Fruit fly (Drosophila melanogaster): ENCODE results near the gene Nnk.

Gene Nnk

DNA sequence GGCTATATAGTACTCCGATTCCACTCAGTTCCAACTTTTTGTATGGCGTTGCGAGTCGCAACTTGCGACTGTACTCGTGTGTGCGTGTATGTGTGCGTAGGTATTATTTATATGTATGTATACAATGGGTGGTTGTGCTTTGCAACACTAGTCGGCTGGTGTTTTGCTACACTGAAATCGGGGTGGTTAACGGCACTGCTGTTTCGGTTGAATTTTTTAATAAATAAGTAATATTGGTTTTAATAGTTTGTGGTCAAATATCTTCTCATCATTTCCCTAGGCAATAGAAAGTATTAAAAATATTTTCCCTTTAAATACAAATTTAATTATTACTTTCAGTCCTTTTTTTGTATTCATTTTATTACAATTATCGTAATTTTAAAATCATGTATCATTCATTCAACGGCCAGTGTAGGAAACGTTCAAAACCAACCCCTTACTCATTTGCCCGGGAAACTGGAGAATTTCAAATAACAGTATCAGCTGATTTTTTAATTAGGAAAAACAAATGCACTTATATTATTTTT is 6.8 kb downstream of the Nnk start, which contains the start of gene CG7379 (continued):
- TF ChIP-seq ab (GFP tag; optimal IDR thresholded peaks at IDR 0.05) (peak; percentile 24), dm (GFP tag; optimal IDR thresholded peaks at IDR 0.05) (peak; percentile 65), CG12299 (tag; optimal IDR thresholded peaks at IDR 0.05) (peak; percentile 50), Nf-YC (tag; optimal IDR thresholded peaks at IDR 0.05) (peak; percentile 72), CG17385 (GFP tag; optimal IDR thresholded peaks at IDR 0.05) (peak; percentile 83), zen (tag; optimal IDR thresholded peaks at IDR 0.05) (peak; percentile 71), sc (optimal IDR thresholded peaks at IDR 0.05) (no peak), sc (GFP tag; optimal IDR thresholded peaks at IDR 0.05) (peak; percentile 46), run (tag; optimal IDR thresholded peaks at IDR 0.05) (no peak), zf30C (GFP tag; optimal IDR thresholded peaks at IDR 0.05) (peak; percentile 24), CG10147 (GFP tag; optimal IDR thresholded peaks at IDR 0.05) (peak; percentile 77), CG13894 (tag; optimal IDR thresholded peaks at IDR 0.05) (peak; percentile 77), CG10462 (GFP tag; optimal IDR thresholded peaks at IDR 0.05) (peak; percentile 67), CG1792 (GFP tag; optimal IDR thresholded peaks at IDR 0.05) (peak; percentile 74), CG17328 (GFP tag; IDR thresholded peaks at IDR 0.05) (peak; percentile 28; the same call in 1 of the 2 replicates), unc-4 (GFP tag; IDR thresholded peaks at IDR 0.05; ENCODE audit: partially characterized antibody) (no peak), CG11723 (GFP tag; optimal IDR thresholded peaks at IDR 0.05) (peak; percentile 74), amos (GFP tag; IDR thresholded peaks at IDR 0.05; ENCODE audit: partially characterized antibody) (no peak), gem (tag; optimal IDR thresholded peaks at IDR 0.05) (peak; percentile 68), dimm (GFP tag; IDR thresholded peaks at IDR 0.05) (peak; percentile 31; the same call in 1 of the 2 replicates), CG15011 (GFP tag; optimal IDR thresholded peaks at IDR 0.05) (peak; percentile 57), CG17186 (GFP tag; optimal IDR thresholded peaks at IDR 0.05) (peak; percentile 61), ATbp (GFP tag; optimal IDR thresholded peaks at IDR 0.05) (peak; percentile 44), caup (GFP tag; optimal IDR thresholded peaks at IDR 0.05; ENCODE audit: severe bottlenecking) (peak; percentile 93), CG18619 (GFP tag; optimal IDR thresholded peaks at IDR 0.05) (peak; percentile 79), CG1832 (GFP tag; optimal IDR thresholded peaks at IDR 0.05) (no peak), slp2 (GFP tag; optimal IDR thresholded peaks at IDR 0.05) (peak; percentile 60), maf-S (GFP tag; optimal IDR thresholded peaks at IDR 0.05) (peak; percentile 82), CG6689 (GFP tag; IDR thresholded peaks at IDR 0.05) (peak; percentile 60), esg (GFP tag; conservative IDR thresholded peaks at IDR 0.05) (no peak), HmgZ (tag; optimal IDR thresholded peaks at IDR 0.05) (peak; percentile 93), ham (GFP tag; IDR thresholded peaks at IDR 0.05) (no peak), CG6654 (GFP tag; optimal IDR thresholded peaks at IDR 0.05) (peak; percentile 59), sna (GFP tag; IDR thresholded peaks at IDR 0.05; ENCODE audit: partially characterized antibody) (no peak), CG33557 (GFP tag; optimal IDR thresholded peaks at IDR 0.05) (peak; percentile 67), CG12071 (GFP tag; optimal IDR thresholded peaks at IDR 0.05) (peak; percentile 13), CG4617 (GFP tag; optimal IDR thresholded peaks at IDR 0.05; ENCODE audit: borderline replicate concordance) (peak; percentile 84), CG18476 (GFP tag; optimal IDR thresholded peaks at IDR 0.05) (peak; percentile 84), chn (GFP tag; optimal IDR thresholded peaks at IDR 0.05) (peak; percentile 78), CG17612 (GFP tag; IDR thresholded peaks at IDR 0.05) (no peak), Fer2 (tag; optimal IDR thresholded peaks at IDR 0.05) (peak; percentile 57), Opbp (GFP tag; IDR thresholded peaks at IDR 0.05; ENCODE audit: partially characterized antibody) (peak; percentile 45; the same call in 1 of the 3 replicates), twi (tag; optimal IDR thresholded peaks at IDR 0.05) (peak; percentile 59), Rx (GFP tag; IDR thresholded peaks at IDR 0.05) (peak; percentile 61; the same call in 1 of the 2 replicates), CG4707 (GFP tag; optimal IDR thresholded peaks at IDR 0.05) (peak; percentile 59), pho (GFP tag; optimal IDR thresholded peaks at IDR 0.05) (peak; percentile 88), lbe (GFP tag; optimal IDR thresholded peaks at IDR 0.05) (peak; percentile 92), Hr51 (GFP tag; optimal IDR thresholded peaks at IDR 0.05) (peak in 1 of 2 experiments; percentile 86), org-1 (GFP tag; optimal IDR thresholded peaks at IDR 0.05) (peak; percentile 71)
